Fruit fly (Drosophila melanogaster) whole organism, prepupa: Measurements from ENCODE around the gene IP3K2.

Experiments
- Blimp-1 ChIP-seq: fragments of 200-800 bp; sonication (Bioruptor generic); optimal IDR thresholded peaks from 3 replicates; lab custom pipeline; 2017; ENCODE audit warnings: missing biosample characterization, missing genetic modification characterization, mild to moderate bottlenecking, moderate library complexity, missing genetic modification reagents
- CG10631 ChIP-seq: fragments of 200-800 bp; sonication (Bioruptor generic); optimal IDR thresholded peaks from 2 replicates; lab custom pipeline; 2016; ENCODE audit warnings: missing biosample characterization, missing genetic modification characterization
- CG10669 ChIP-seq: fragments of 200-800 bp; sonication (Bioruptor generic); optimal IDR thresholded peaks from 3 replicates; lab custom pipeline; 2018; ENCODE audit warnings: missing biosample characterization, mild to moderate bottlenecking, missing genetic modification characterization, moderate library complexity
- CG11294 ChIP-seq: fragments of 200-800 bp; sonication (Bioruptor generic); IDR thresholded peaks from 2 replicates; pipeline ENCODE4 v1.3.6; 2022; ENCODE audit warnings: missing biosample characterization, missing genetic modification characterization
- CG11762 ChIP-seq: fragments of 200-800 bp; sonication (Bioruptor generic); optimal IDR thresholded peaks from 3 replicates; lab custom pipeline; 2016; ENCODE audit warnings: missing biosample characterization, missing genetic modification characterization; ENCODE audit not compliant: insufficient read depth
- CG11902 ChIP-seq: fragments of 200-800 bp; sonication (Bioruptor generic); optimal IDR thresholded peaks from 3 replicates; lab custom pipeline; 2016; ENCODE audit warnings: missing biosample characterization, missing genetic modification characterization
- CG16779 ChIP-seq: fragments of 200-800 bp; sonication (Bioruptor generic); optimal IDR thresholded peaks from 3 replicates; lab custom pipeline; 2017; ENCODE audit warnings: missing biosample characterization, mild to moderate bottlenecking, missing genetic modification characterization
- CG3032 ChIP-seq: fragments of 200-800 bp; optimal IDR thresholded peaks from 2 replicates; lab custom pipeline; 2019; ENCODE audit warnings: missing biosample characterization, mild to moderate bottlenecking, missing genetic modification characterization, moderate library complexity
- CG31627 ChIP-seq: fragments of 200-800 bp; sonication (Bioruptor generic); optimal IDR thresholded peaks from 3 replicates; lab custom pipeline; 2016; ENCODE audit warnings: missing biosample characterization, missing genetic modification characterization
- CG32006 ChIP-seq: fragments of 200-800 bp; sonication (Bioruptor generic); optimal IDR thresholded peaks from 3 replicates; lab custom pipeline; 2017; ENCODE audit warnings: missing biosample characterization, mild to moderate bottlenecking, missing genetic modification characterization
- CG34406 ChIP-seq: fragments of 200-800 bp; sonication (Bioruptor generic); optimal IDR thresholded peaks from 3 replicates; lab custom pipeline; 2016; ENCODE audit warnings: missing biosample characterization, missing genetic modification characterization
- CG3919 ChIP-seq: fragments of 200-800 bp; sonication (Bioruptor generic); optimal IDR thresholded peaks from 3 replicates; lab custom pipeline; 2016; ENCODE audit warnings: missing biosample characterization, missing genetic modification characterization
- CG4318 ChIP-seq: fragments of 200-800 bp; sonication (Bioruptor generic); optimal IDR thresholded peaks from 3 replicates; lab custom pipeline; 2017; ENCODE audit warnings: missing biosample characterization, mild to moderate bottlenecking, missing genetic modification characterization
- CG6163 ChIP-seq: fragments of 200-800 bp; sonication (Bioruptor generic); IDR thresholded peaks from 3 replicates; pipeline ENCODE4 v1.3.6; 2022; ENCODE audit warnings: missing biosample characterization, missing genetic modification characterization
- CG6276 ChIP-seq: fragments of 200-800 bp; sonication (Bioruptor generic); optimal IDR thresholded peaks from 2 replicates; lab custom pipeline; 2017; ENCODE audit warnings: missing biosample characterization, mild to moderate bottlenecking, missing genetic modification characterization
- CG6808 ChIP-seq: fragments of 200-800 bp; sonication (Bioruptor generic); optimal IDR thresholded peaks from 3 replicates; lab custom pipeline; 2017; ENCODE audit warnings: missing biosample characterization, missing genetic modification characterization, mild to moderate bottlenecking, moderate library complexity, missing genetic modification reagents
- CG7368 ChIP-seq: fragments of 200-800 bp; sonication (Bioruptor generic); optimal IDR thresholded peaks from 3 replicates; lab custom pipeline; 2016; ENCODE audit warnings: missing biosample characterization, missing genetic modification characterization
- CG8119 ChIP-seq: fragments of 200-800 bp; sonication (Bioruptor generic); IDR thresholded peaks from 3 replicates; pipeline ENCODE4 v1.3.6; 2022; ENCODE audit warnings: missing biosample characterization, missing genetic modification characterization
- CG8632 ChIP-seq: fragments of 200-800 bp; sonication (Bioruptor generic); optimal IDR thresholded peaks from 3 replicates; lab custom pipeline; 2016; ENCODE audit warnings: missing biosample characterization, missing genetic modification characterization
- CG9139 ChIP-seq: fragments of 200-800 bp; sonication (Bioruptor generic); optimal IDR thresholded peaks from 3 replicates; lab custom pipeline; 2017; ENCODE audit warnings: missing biosample characterization, mild to moderate bottlenecking, missing genetic modification characterization
- Eip78C ChIP-seq: fragments of 200-800 bp; sonication (Bioruptor generic); peaks from one replicate; lab custom pipeline; 2016; ENCODE audit warnings: missing biosample characterization, missing genetic modification characterization
- Eip93F ChIP-seq: fragments of 200-800 bp; sonication (Bioruptor generic); optimal IDR thresholded peaks from 2 replicates; lab custom pipeline; 2016; ENCODE audit warnings: missing biosample characterization, mild to moderate bottlenecking, missing genetic modification characterization
- Ets96B ChIP-seq: fragments of 200-800 bp; optimal IDR thresholded peaks from 2 replicates; lab custom pipeline; 2019; ENCODE audit warnings: missing biosample characterization, mild to moderate bottlenecking, missing genetic modification characterization, moderate library complexity
- Gug ChIP-seq: fragments of 200-800 bp; sonication (Bioruptor generic); IDR thresholded peaks from 2 replicates; pipeline ENCODE4 v1.3.6; 2022; ENCODE audit warnings: missing biosample characterization, missing genetic modification characterization
- Hr39 ChIP-seq: fragments of 200-800 bp; sonication (Bioruptor generic); optimal IDR thresholded peaks from 2 replicates; lab custom pipeline; 2016; ENCODE audit warnings: missing biosample characterization, missing genetic modification characterization
- Lpt ChIP-seq: fragments of 200-800 bp; sonication (Bioruptor generic); optimal IDR thresholded peaks from 3 replicates; lab custom pipeline; 2016; ENCODE audit warnings: missing biosample characterization, missing genetic modification characterization
- Met ChIP-seq: fragments of 200-800 bp; sonication (Bioruptor generic); optimal IDR thresholded peaks from 3 replicates; lab custom pipeline; 2016; ENCODE audit warnings: missing biosample characterization, missing genetic modification characterization
- OdsH ChIP-seq: fragments of 200-800 bp; sonication (Bioruptor generic); optimal IDR thresholded peaks from 3 replicates; lab custom pipeline; 2016; ENCODE audit warnings: missing biosample characterization, missing genetic modification characterization
- Smox ChIP-seq: fragments of 200-800 bp; sonication (Bioruptor generic); optimal IDR thresholded peaks from 3 replicates; lab custom pipeline; 2016; ENCODE audit warnings: missing biosample characterization, missing genetic modification characterization
- Sox102F ChIP-seq: fragments of 200-800 bp; sonication (Bioruptor generic); optimal IDR thresholded peaks from 2 replicates; lab custom pipeline; 2016; ENCODE audit warnings: missing biosample characterization, mild to moderate bottlenecking, missing genetic modification characterization
- Sox14 ChIP-seq: fragments of 200-800 bp; sonication (Bioruptor generic); optimal IDR thresholded peaks from 3 replicates; lab custom pipeline; 2016; ENCODE audit warnings: missing biosample characterization, missing genetic modification characterization
- Sox15 ChIP-seq: fragments of 200-800 bp; sonication (Bioruptor generic); optimal IDR thresholded peaks from 3 replicates; lab custom pipeline; 2016; ENCODE audit warnings: missing biosample characterization, missing genetic modification characterization
- achi ChIP-seq: fragments of 200-800 bp; sonication (Bioruptor generic); optimal IDR thresholded peaks from 3 replicates; lab custom pipeline; 2016; ENCODE audit warnings: missing biosample characterization, missing genetic modification characterization
- acj6 ChIP-seq: fragments of 200-800 bp; sonication (Bioruptor generic); optimal IDR thresholded peaks from 3 replicates; lab custom pipeline; 2016; ENCODE audit warnings: missing biosample characterization, missing genetic modification characterization
- cyc ChIP-seq: fragments of 200-800 bp; sonication (Bioruptor generic); optimal IDR thresholded peaks from 3 replicates; lab custom pipeline; 2016; ENCODE audit warnings: missing biosample characterization, missing genetic modification characterization
- eg ChIP-seq: fragments of 200-800 bp; sonication (Bioruptor generic); IDR thresholded peaks from 3 replicates; pipeline ENCODE4 v1.3.6; 2022; ENCODE audit warnings: missing biosample characterization, missing genetic modification characterization
- fd59A ChIP-seq: fragments of 200-800 bp; sonication (Bioruptor generic); optimal IDR thresholded peaks from 2 replicates; lab custom pipeline; 2017; ENCODE audit warnings: missing biosample characterization, mild to moderate bottlenecking, missing genetic modification characterization, missing genetic modification reagents
- fd85E ChIP-seq: fragments of 200-800 bp; sonication (Bioruptor generic); optimal IDR thresholded peaks from 3 replicates; lab custom pipeline; 2016; ENCODE audit warnings: missing biosample characterization, missing genetic modification characterization
- fkh ChIP-seq: fragments of 200-800 bp; sonication (Bioruptor generic); optimal IDR thresholded peaks from 3 replicates; lab custom pipeline; 2017; ENCODE audit warnings: missing biosample characterization, mild to moderate bottlenecking, missing genetic modification characterization, moderate library complexity
- lz ChIP-seq: fragments of 200-800 bp; sonication (Bioruptor generic); optimal IDR thresholded peaks from 3 replicates; lab custom pipeline; 2016; ENCODE audit warnings: missing biosample characterization, missing genetic modification characterization
- pdm3 ChIP-seq: fragments of 200-800 bp; sonication (Bioruptor generic); optimal IDR thresholded peaks from 3 replicates; lab custom pipeline; 2016; ENCODE audit warnings: missing biosample characterization, missing genetic modification characterization
- salr ChIP-seq, 2 experiments: fragments of 200-800 bp; sonication (Bioruptor generic); optimal IDR thresholded peaks; 3 replicates each; lab custom pipeline; 2016 to 2018; ENCODE audit warnings: missing biosample characterization in 2 of 2, missing genetic modification characterization in 2 of 2, mild to moderate bottlenecking in 1 of 2
- spab ChIP-seq: fragments of 200-800 bp; sonication (Bioruptor generic); optimal IDR thresholded peaks from 2 replicates; lab custom pipeline; 2017; ENCODE audit warnings: missing biosample characterization, mild to moderate bottlenecking, missing genetic modification characterization, missing genetic modification reagents
- ss ChIP-seq, 2 experiments: fragments of 200-800 bp; sonication (Bioruptor generic); optimal IDR thresholded peaks; 2 replicates in 1 of 2; 3 replicates in 1 of 2; lab custom pipeline; 2017 to 2018; ENCODE audit warnings: mild to moderate bottlenecking in 2 of 2, missing biosample characterization in 2 of 2, missing genetic modification characterization in 2 of 2, moderate library complexity in 1 of 2
- topi ChIP-seq: fragments of 200-800 bp; sonication (Bioruptor generic); optimal IDR thresholded peaks from 3 replicates; lab custom pipeline; 2016; ENCODE audit warnings: missing biosample characterization, missing genetic modification characterization
- vri ChIP-seq: fragments of 200-800 bp; sonication (Bioruptor generic); optimal IDR thresholded peaks from 3 replicates; lab custom pipeline; 2016; ENCODE audit warnings: missing biosample characterization, mild to moderate bottlenecking, missing genetic modification characterization

The IP3K2 gene

dm6 chrX:13337454-13337853 lies 34.0 kb downstream of the IP3K2 start, which contains the start of gene RpS15Aa (continued):
- no peak for TF ChIP-seq Lpt (GFP tag; lab: Kevin White, UChicago)
- no peak for TF ChIP-seq CG6276
- no peak for TF ChIP-seq Sox14 (GFP tag; lab: Kevin White, UChicago)
- peak; percentile 33 for TF ChIP-seq CG11762 (GFP tag; lab: Kevin White, UChicago)
- TF ChIP-seq CG32006 (GFP tag; lab: Kevin White, UChicago), result peak; percentile 14
- TF ChIP-seq Sox102F (GFP tag; lab: Kevin White, UChicago), result peak; percentile 69
- TF ChIP-seq CG11294, result no peak
- TF ChIP-seq Sox15 (GFP tag; lab: Kevin White, UChicago), result peak; percentile 25

DNA sequence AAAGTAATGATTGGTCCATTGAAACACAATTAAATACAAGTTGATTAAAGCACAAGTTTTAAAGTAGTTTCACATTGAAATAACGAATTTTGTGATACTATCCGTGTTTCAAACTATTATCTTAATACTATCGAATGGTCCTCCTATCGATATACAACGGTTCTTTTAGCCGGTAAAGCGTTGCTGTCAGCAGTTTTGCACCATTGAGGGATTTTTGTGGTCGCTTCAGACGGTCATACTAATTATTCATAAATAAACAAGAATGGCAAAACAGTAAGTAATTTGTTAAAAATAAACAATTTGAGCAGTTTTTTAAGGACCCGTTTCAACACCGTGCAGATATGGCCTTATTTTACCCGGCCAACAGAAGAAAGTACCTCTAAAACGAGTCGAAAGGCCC lies 34.7 kb downstream of the IP3K2 start, which contains the start of gene CG15747:
Gene CG15747, plus strand, starts transcription at position 206 of the 400 bp plus-strand sequence.
- TF ChIP-seq CG8119 (GFP tag; lab: Robert Waterston, UW) (no peak), Gug (GFP tag; lab: Robert Waterston, UW) (no peak), CG32006 (GFP tag; lab: Kevin White, UChicago) (no peak), Eip78C (GFP tag; lab: Kevin White, UChicago) (peak; percentile 11), fkh (GFP tag; lab: Kevin White, UChicago) (peak; percentile 28)

DNA sequence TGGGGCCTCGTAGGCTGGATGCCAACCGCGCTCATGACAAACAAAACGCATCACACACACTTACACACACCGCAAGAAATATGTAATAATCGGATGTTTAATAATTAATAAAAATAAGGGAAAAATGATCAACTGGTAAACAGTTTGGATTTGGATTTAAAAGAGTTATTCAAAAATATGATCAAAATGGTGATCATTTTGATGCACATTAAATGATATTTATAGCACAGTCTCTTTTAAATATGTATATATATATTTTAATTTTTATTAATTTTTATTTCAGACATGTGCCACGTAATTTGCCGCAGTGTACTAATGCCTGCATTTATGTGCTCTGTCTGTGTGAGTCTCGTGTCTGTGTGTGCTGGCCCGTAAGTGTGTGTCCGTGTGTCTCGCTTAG lies 41.9 kb downstream of the IP3K2 start:
- TF ChIP-seq OdsH (GFP tag; lab: Kevin White, UChicago), result peak; percentile 28
- peak; percentile 11 for TF ChIP-seq CG16779
- TF ChIP-seq cyc (GFP tag; lab: Kevin White, UChicago), result no peak
- no peak for TF ChIP-seq CG6163 (GFP tag; lab: Robert Waterston, UW)
- peak; percentile 37 for TF ChIP-seq acj6
- peak; percentile 58 for TF ChIP-seq Ets96B
- TF ChIP-seq CG34406 (GFP tag; lab: Kevin White, UChicago), result no peak
- TF ChIP-seq spab, result peak; percentile 31
- TF ChIP-seq Met (GFP tag; lab: Kevin White, UChicago), result no peak
- no peak for TF ChIP-seq fd59A
- no peak for TF ChIP-seq Blimp-1
- no peak for TF ChIP-seq CG31627 (GFP tag; lab: Kevin White, UChicago)
- peak; percentile 13 for TF ChIP-seq CG8632 (GFP tag; lab: Kevin White, UChicago)
- TF ChIP-seq Eip78C (GFP tag; lab: Kevin White, UChicago), result peak; percentile 61
- TF ChIP-seq CG3919 (GFP tag; lab: Kevin White, UChicago), result no peak
- TF ChIP-seq fkh (GFP tag; lab: Kevin White, UChicago), result no peak
- peak; percentile 27 for TF ChIP-seq achi
- no peak for TF ChIP-seq topi (GFP tag; lab: Kevin White, UChicago)
- no peak for TF ChIP-seq vri (GFP tag; lab: Kevin White, UChicago)
- TF ChIP-seq CG11902 (GFP tag; lab: Kevin White, UChicago), result no peak
- TF ChIP-seq pdm3 (GFP tag; lab: Kevin White, UChicago), result no peak
- peak; percentile 15 for TF ChIP-seq CG9139 (GFP tag; lab: Kevin White, UChicago)
- no peak for TF ChIP-seq CG11294
- no peak for TF ChIP-seq Hr39 (GFP tag; lab: Kevin White, UChicago)
- peak; percentile 27 for TF ChIP-seq CG4318
- TF ChIP-seq Sox102F (GFP tag; lab: Kevin White, UChicago), result no peak
- peak; percentile 28 for TF ChIP-seq CG10631
- peak; percentile 21; the same call in 1 of the 3 replicates for TF ChIP-seq eg (GFP tag; lab: Robert Waterston, UW)
- TF ChIP-seq CG32006 (GFP tag; lab: Kevin White, UChicago), result peak; percentile 60
- peak; percentile 20 for TF ChIP-seq CG10669 (GFP tag; lab: Kevin White, UChicago)
- no peak for TF ChIP-seq salr (GFP tag; optimal IDR thresholded peaks at IDR 0.05; lab: Kevin White, UChicago)
- no peak for TF ChIP-seq lz
- TF ChIP-seq fd85E (GFP tag; lab: Kevin White, UChicago), result no peak
- TF ChIP-seq CG11762 (GFP tag; lab: Kevin White, UChicago), result no peak
- TF ChIP-seq ss (GFP tag; optimal IDR thresholded peaks at IDR 0.05; lab: Kevin White, UChicago), result peak; percentile 45 to 65
- no peak for TF ChIP-seq Sox14 (GFP tag; lab: Kevin White, UChicago)
- peak; percentile 43 for TF ChIP-seq CG6808 (GFP tag; lab: Kevin White, UChicago)
- no peak for TF ChIP-seq Eip93F (GFP tag; lab: Kevin White, UChicago)
- TF ChIP-seq Sox15 (GFP tag; lab: Kevin White, UChicago), result no peak
- peak; percentile 61 for TF ChIP-seq CG3032 (tag; lab: Kevin White, UChicago)
- no peak for TF ChIP-seq CG7368
- TF ChIP-seq Smox (GFP tag; lab: Kevin White, UChicago), result no peak
- TF ChIP-seq CG8119 (GFP tag; lab: Robert Waterston, UW), result peak; percentile 47; the same call in 1 of the 3 replicates
